Worm (Caenorhabditis elegans) whole organism, late embryonic: ENCODE results near the gene glct-6.

Source experiments
- C38D4.7 ChIP-seq: fragments of 200-800 bp; sonication (Bioruptor generic); optimal IDR thresholded peaks from 2 replicates; lab custom pipeline; 2018; ENCODE audit warnings: mild to moderate bottlenecking, missing genetic modification characterization, moderate library complexity, missing compliant biosample characterization
- K09A11.1 ChIP-seq: sonication (generic microtip); optimal IDR thresholded peaks from 2 replicates; lab custom pipeline; 2017; ENCODE audit warnings: antibody characterized with exemption, mild to moderate bottlenecking, missing genetic modification characterization, missing compliant biosample characterization; ENCODE audit not compliant: insufficient read depth
- ama-1 ChIP-seq: fragments of 150-350 bp; optimal IDR thresholded peaks from 2 replicates; lab custom pipeline; 2014
- ceh-18 ChIP-seq: sonication (generic microtip); optimal IDR thresholded peaks from 2 replicates; lab custom pipeline; 2016; ENCODE audit warnings: missing genetic modification characterization, missing compliant biosample characterization
- ceh-19 ChIP-seq: fragments of 200-800 bp; sonication (Bioruptor generic); optimal IDR thresholded peaks from 2 replicates; lab custom pipeline; 2018; ENCODE audit warnings: mild to moderate bottlenecking, missing genetic modification characterization, missing compliant biosample characterization
- ceh-2 ChIP-seq: sonication (generic microtip); optimal IDR thresholded peaks from 2 replicates; lab custom pipeline; 2016; ENCODE audit warnings: missing genotype, missing genetic modification characterization, missing compliant biosample characterization
- ceh-22 ChIP-seq: sonication (generic microtip); optimal IDR thresholded peaks from 2 replicates; lab custom pipeline; 2017; ENCODE audit warnings: missing biosample characterization, missing genetic modification characterization
- ceh-30 ChIP-seq: fragments of 150-350 bp; optimal IDR thresholded peaks from 2 replicates; lab custom pipeline; 2014; ENCODE audit warnings: missing biosample characterization, missing genetic modification characterization
- ceh-34 ChIP-seq: sonication (generic microtip); optimal IDR thresholded peaks from 2 replicates; lab custom pipeline; 2016; ENCODE audit warnings: mild to moderate bottlenecking, missing genetic modification characterization, missing compliant biosample characterization
- ceh-48 ChIP-seq: sonication (generic microtip); optimal IDR thresholded peaks from 2 replicates; lab custom pipeline; 2016; ENCODE audit warnings: missing genetic modification characterization, inconsistent platforms, missing compliant biosample characterization
- ceh-6 ChIP-seq: fragments of 200-800 bp; sonication (Bioruptor generic); optimal IDR thresholded peaks from 2 replicates; lab custom pipeline; 2018; ENCODE audit warnings: mild to moderate bottlenecking, missing genetic modification characterization, missing compliant biosample characterization
- ceh-9 ChIP-seq: sonication (generic microtip); optimal IDR thresholded peaks from 2 replicates; lab custom pipeline; 2016; ENCODE audit warnings: mild to moderate bottlenecking, missing genetic modification characterization, inconsistent platforms, missing compliant biosample characterization
- dmd-4 ChIP-seq: sonication (generic microtip); optimal IDR thresholded peaks from 2 replicates; lab custom pipeline; 2016; ENCODE audit warnings: borderline replicate concordance, missing genetic modification characterization, missing compliant biosample characterization
- elt-2 ChIP-seq: sonication (generic microtip); optimal IDR thresholded peaks from 2 replicates; lab custom pipeline; 2016; ENCODE audit warnings: missing genetic modification reagents, missing genetic modification characterization, missing compliant biosample characterization
- elt-4 ChIP-seq: sonication (generic microtip); optimal IDR thresholded peaks from 2 replicates; lab custom pipeline; 2016; ENCODE audit warnings: missing genetic modification characterization, missing compliant biosample characterization
- ets-4 ChIP-seq: sonication (generic microtip); optimal IDR thresholded peaks from 2 replicates; lab custom pipeline; 2016; ENCODE audit warnings: missing genetic modification characterization, missing compliant biosample characterization
- fkh-6 ChIP-seq: sonication (generic microtip); optimal IDR thresholded peaks from 2 replicates; lab custom pipeline; 2016; ENCODE audit warnings: missing genetic modification characterization, missing compliant biosample characterization
- hlh-13 ChIP-seq: fragments of 200-800 bp; sonication (Bioruptor generic); optimal IDR thresholded peaks from 2 replicates; lab custom pipeline; 2018; ENCODE audit warnings: mild to moderate bottlenecking, missing genetic modification characterization, missing compliant biosample characterization
- hlh-6 ChIP-seq: sonication (generic microtip); optimal IDR thresholded peaks from 2 replicates; lab custom pipeline; 2016; ENCODE audit warnings: missing genotype, missing genetic modification characterization, missing compliant biosample characterization
- hlh-8 ChIP-seq: sonication (generic microtip); optimal IDR thresholded peaks from 2 replicates; lab custom pipeline; 2016; ENCODE audit warnings: missing genotype, missing genetic modification characterization, missing compliant biosample characterization
- lim-6 ChIP-seq: sonication (generic microtip); optimal IDR thresholded peaks from 2 replicates; lab custom pipeline; 2016; ENCODE audit warnings: missing genetic modification characterization, missing compliant biosample characterization
- lin-11 ChIP-seq: fragments of 200-800 bp; sonication (Bioruptor generic); optimal IDR thresholded peaks from 2 replicates; lab custom pipeline; 2018; ENCODE audit warnings: mild to moderate bottlenecking, missing genetic modification characterization, missing compliant biosample characterization
- madf-2 ChIP-seq: sonication (generic microtip); optimal IDR thresholded peaks from 2 replicates; lab custom pipeline; 2017; ENCODE audit warnings: missing genetic modification characterization, missing compliant biosample characterization
- nfya-1 ChIP-seq: sonication (generic microtip); optimal IDR thresholded peaks from 2 replicates; lab custom pipeline; 2017; ENCODE audit warnings: missing genetic modification characterization, mild to moderate bottlenecking, missing compliant biosample characterization, antibody characterized with exemption, moderate library complexity
- nhr-232 ChIP-seq: sonication (generic microtip); optimal IDR thresholded peaks from 2 replicates; lab custom pipeline; 2016; ENCODE audit warnings: missing genetic modification characterization, missing compliant biosample characterization
- pag-3 ChIP-seq: sonication (generic microtip); optimal IDR thresholded peaks from 2 replicates; lab custom pipeline; 2016; ENCODE audit warnings: missing compliant biosample characterization, missing genetic modification characterization, borderline replicate concordance
- pax-1 ChIP-seq: fragments of 150-350 bp; optimal IDR thresholded peaks from 2 replicates; lab custom pipeline; 2014; ENCODE audit warnings: missing biosample characterization, missing genetic modification characterization
- pha-2 ChIP-seq: sonication (generic microtip); optimal IDR thresholded peaks from 2 replicates; lab custom pipeline; 2017; ENCODE audit warnings: mild to moderate bottlenecking, missing genetic modification characterization, missing compliant biosample characterization
- pha-4 ChIP-seq: fragments of 150-350 bp; optimal IDR thresholded peaks from 2 replicates; lab custom pipeline; 2018; ENCODE audit warnings: missing biosample characterization, missing genetic modification reagents, missing genetic modification characterization
- pqm-1 ChIP-seq: sonication (generic microtip); optimal IDR thresholded peaks from 2 replicates; lab custom pipeline; 2016; ENCODE audit warnings: missing genetic modification characterization, missing compliant biosample characterization
- pros-1 ChIP-seq: fragments of 150-350 bp; optimal IDR thresholded peaks from 2 replicates; lab custom pipeline; 2014; ENCODE audit warnings: missing biosample characterization, missing genetic modification reagents, missing genetic modification characterization
- ref-2 ChIP-seq: sonication (generic microtip); optimal IDR thresholded peaks from 2 replicates; lab custom pipeline; 2016; ENCODE audit warnings: missing genetic modification characterization, missing compliant biosample characterization
- rnt-1 ChIP-seq: sonication (generic microtip); optimal IDR thresholded peaks from 2 replicates; lab custom pipeline; 2016; ENCODE audit warnings: missing genetic modification characterization, missing compliant biosample characterization
- sdc-2 ChIP-seq: sonication (generic microtip); optimal IDR thresholded peaks from 2 replicates; lab custom pipeline; 2016; ENCODE audit warnings: missing genotype, missing genetic modification characterization, missing compliant biosample characterization
- syd-9 ChIP-seq: sonication (generic microtip); optimal IDR thresholded peaks from 2 replicates; lab custom pipeline; 2016; ENCODE audit warnings: mild to moderate bottlenecking, missing genetic modification characterization, moderate library complexity, missing compliant biosample characterization
- tbx-2 ChIP-seq: sonication (generic microtip); optimal IDR thresholded peaks from 2 replicates; lab custom pipeline; 2016; ENCODE audit warnings: missing genetic modification characterization, missing compliant biosample characterization
- ttx-3 ChIP-seq: sonication (generic microtip); optimal IDR thresholded peaks from 2 replicates; lab custom pipeline; 2016; ENCODE audit warnings: missing genetic modification reagents, missing genetic modification characterization, missing compliant biosample characterization
- unc-3 ChIP-seq, 2 experiments: fragments of 200-800 bp in 1 of 2; sonication (Bioruptor generic) in 1 of 2; sonication (generic microtip) in 1 of 2; conservative IDR thresholded peaks in 1 of 2; optimal IDR thresholded peaks in 1 of 2; 2 replicates each; pipeline versions ENCODE4 v1.3.6 to Lab custom; 2016 to 2022; ENCODE audit warnings: missing compliant biosample characterization in 2 of 2, missing genetic modification characterization in 2 of 2, missing genetic modification reagents in 1 of 2
- unc-42 ChIP-seq: sonication (generic microtip); optimal IDR thresholded peaks from 2 replicates; lab custom pipeline; 2016; ENCODE audit warnings: missing genotype, missing genetic modification characterization, missing compliant biosample characterization
- unc-55 ChIP-seq: sonication (generic microtip); optimal IDR thresholded peaks from 2 replicates; lab custom pipeline; 2017; ENCODE audit warnings: missing biosample characterization, missing genetic modification reagents, missing genetic modification characterization
- zip-5 ChIP-seq: sonication (generic microtip); optimal IDR thresholded peaks from 2 replicates; lab custom pipeline; 2016; ENCODE audit warnings: missing genetic modification characterization, missing compliant biosample characterization

glct-6 gene

DNA sequence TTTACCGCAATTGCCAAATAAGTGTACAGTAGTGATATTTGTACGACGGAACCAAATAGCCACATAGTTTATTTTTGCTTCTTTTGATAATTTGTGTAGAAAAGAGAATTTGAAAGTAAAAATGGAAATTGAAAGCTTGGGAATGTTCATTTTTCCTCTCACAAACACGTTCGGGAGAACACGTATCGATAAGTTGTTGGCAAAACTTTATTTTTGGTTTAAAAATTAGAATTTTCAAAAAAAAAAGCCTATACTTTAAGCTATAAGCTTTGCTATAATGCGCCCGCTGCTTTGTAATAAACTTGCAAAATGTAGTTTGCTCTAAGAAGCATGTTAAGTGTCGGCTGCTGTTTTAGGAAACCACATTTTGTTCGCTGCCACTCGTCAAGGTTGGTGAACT, 28.7 kb upstream of the glct-6 start, which contains the start of gene Y37E11AR.7:
Gene Y37E11AR.7, minus strand, starts transcription at position 101 of the 400 bp plus-strand sequence.
- TF ChIP-seq C38D4.7 (no peak), unc-55 (GFP tag; lab: Kevin White, UChicago) (no peak), nfya-1 (tag; lab: Kevin White, UChicago) (no peak), unc-3 (GFP tag; conservative IDR thresholded peaks at IDR 0.05; lab: Robert Waterston, UW) (no peak), unc-3 (tag; optimal IDR thresholded peaks at IDR 0.05; lab: Kevin White, UChicago) (no peak), hlh-13 (no peak), ceh-6 (no peak), ttx-3 (no peak), ceh-18 (tag; lab: Kevin White, UChicago) (no peak), pax-1 (no peak), syd-9 (no peak), ceh-19 (GFP tag; lab: Kevin White, UChicago) (no peak), fkh-6 (tag; lab: Kevin White, UChicago) (no peak), lim-6 (tag; lab: Kevin White, UChicago) (no peak)

DNA sequence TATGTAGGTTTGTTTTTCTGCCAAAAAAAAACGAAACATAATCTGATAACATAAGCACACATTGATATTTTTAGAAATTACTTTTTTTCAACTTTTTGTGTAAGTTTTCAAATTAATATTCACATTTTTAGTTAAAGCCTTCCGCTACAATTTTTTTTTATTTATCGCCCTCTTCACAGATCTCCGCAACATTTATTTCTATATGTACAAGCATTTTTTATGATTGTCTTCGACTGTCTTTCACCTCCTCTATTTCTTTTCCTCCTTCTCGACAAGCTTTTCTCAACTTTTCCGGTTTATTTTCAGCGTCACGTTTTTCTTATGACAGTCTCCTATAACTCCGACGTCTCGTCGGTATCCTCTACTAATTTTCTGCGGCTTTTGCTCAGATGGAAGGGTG, 28.1 kb upstream of the glct-6 start, which contains the start of gene best-20:
Gene best-20, plus strand, starts transcription at position 301 of the 400 bp plus-strand sequence.
- TF ChIP-seq ets-4 (tag; lab: Kevin White, UChicago) (no peak), elt-4 (tag; lab: Kevin White, UChicago) (no peak), dmd-4 (tag; lab: Kevin White, UChicago) (no peak), unc-55 (GFP tag; lab: Kevin White, UChicago) (no peak), ceh-30 (no peak), pha-2 (tag; lab: Kevin White, UChicago) (no peak), madf-2 (no peak), pqm-1 (tag; lab: Kevin White, UChicago) (no peak), lim-6 (tag; lab: Kevin White, UChicago) (no peak), hlh-6 (tag; lab: Kevin White, UChicago) (no peak)

DNA sequence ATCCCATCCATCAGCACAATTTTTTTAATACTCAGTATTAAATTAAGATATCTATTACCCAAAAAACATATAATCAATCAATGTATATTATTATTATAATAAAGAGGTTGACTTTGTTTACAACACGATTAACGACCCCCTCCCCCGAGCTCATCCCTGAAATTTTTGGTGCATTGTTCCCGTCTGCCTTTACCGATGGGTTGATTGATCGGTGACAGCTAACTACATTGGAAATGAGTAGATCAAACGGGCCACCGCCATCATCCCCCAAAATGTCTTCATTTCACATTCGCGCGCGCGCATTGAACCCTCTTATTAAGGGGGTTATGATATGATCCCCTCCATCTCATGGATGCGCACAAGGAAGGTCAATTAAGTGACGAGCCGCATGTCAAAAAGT, 24.2 kb upstream of the glct-6 start:
- TF ChIP-seq pqm-1 (tag; lab: Kevin White, UChicago) = no peak
- TF ChIP-seq unc-55 (GFP tag; lab: Kevin White, UChicago) = peak; percentile 57

DNA sequence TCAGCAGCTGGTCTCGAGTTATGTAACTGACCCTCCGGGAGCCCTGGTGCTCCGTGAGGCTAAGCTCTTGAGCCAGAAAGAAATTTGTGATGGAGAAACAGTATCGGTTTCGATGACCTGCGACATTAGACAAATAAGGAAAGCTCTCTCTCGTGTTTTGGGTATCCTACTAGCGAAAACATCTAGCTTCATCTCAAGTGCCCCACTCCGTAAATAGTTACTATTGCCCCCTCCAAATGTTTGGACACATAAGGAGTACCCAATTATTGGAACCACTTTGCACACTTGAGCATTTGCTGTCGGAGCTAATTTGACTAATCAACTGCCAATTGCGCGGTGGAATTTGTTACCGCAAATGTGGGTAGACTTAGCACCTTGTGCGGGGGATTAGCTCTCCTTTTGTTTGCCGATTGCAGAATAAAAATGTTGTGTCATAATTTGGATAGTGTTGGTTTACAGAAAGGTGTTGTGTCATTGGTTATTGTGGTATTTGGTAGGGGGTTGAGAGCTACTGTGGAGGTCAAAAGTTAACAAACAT, 19.9 kb upstream of the glct-6 start:
- TF ChIP-seq pag-3 (tag; lab: Kevin White, UChicago) (no peak), ref-2 (peak; percentile 34), unc-42 (tag; lab: Kevin White, UChicago) (peak; percentile 39), ceh-22 (tag; lab: Kevin White, UChicago) (peak; percentile 60), pha-4 (no peak), nhr-232 (tag; lab: Kevin White, UChicago) (no peak), ama-1 (lab: Kevin White, UChicago) (peak; percentile 43), unc-55 (GFP tag; lab: Kevin White, UChicago) (no peak), tbx-2 (tag; lab: Kevin White, UChicago) (peak; percentile 69), K09A11.1 (no peak)

DNA sequence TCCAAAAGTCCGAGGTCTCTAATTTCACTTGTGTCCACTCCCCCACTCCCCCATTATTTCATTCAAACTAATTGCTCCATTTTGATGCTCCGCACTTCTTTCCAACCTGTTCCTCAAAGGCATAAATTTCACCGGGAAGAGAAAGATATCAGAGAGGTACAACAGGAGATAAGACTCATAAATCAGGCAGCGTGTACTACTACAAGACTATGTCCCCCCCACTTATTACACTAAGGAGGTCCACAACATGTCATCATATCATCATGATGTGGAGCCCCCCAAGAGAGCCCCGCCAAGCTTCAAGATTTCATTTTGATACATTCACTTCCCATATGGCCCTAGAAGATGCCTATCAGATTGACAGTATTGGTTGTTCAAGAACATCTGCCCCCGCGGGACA, 18.6 kb upstream of the glct-6 start:
- TF ChIP-seq ceh-9 (no peak), ttx-3 (no peak), unc-55 (GFP tag; lab: Kevin White, UChicago) (peak; percentile 82)

DNA sequence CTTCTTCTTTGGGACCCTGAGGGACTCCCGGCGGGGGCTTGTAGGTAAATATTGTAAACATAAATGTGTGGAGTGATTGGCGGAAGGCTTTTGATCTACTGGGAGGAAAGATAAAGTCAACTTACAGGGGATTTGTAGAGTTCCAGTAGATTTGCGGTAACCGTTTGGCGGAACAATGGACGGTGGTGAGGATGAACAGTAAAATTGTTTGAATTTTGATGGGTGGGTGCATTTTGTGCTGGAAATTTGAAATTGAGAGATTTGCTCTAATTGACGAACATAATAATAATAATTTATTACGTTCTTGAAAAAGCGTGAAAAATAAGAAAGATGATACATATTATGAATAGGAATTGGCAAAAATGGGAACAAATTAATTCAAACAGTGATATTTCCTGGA, 17.4 kb upstream of the glct-6 start, which contains the start of gene vab-2:
Gene vab-2, minus strand, starts transcription at position 238 of the 400 bp plus-strand sequence.
- no peak for TF ChIP-seq lim-6 (tag; lab: Kevin White, UChicago)
- TF ChIP-seq hlh-6 (tag; lab: Kevin White, UChicago) = no peak
- TF ChIP-seq ets-4 (tag; lab: Kevin White, UChicago) = no peak
- TF ChIP-seq C38D4.7 = no peak
- TF ChIP-seq ceh-22 (tag; lab: Kevin White, UChicago) = no peak
- TF ChIP-seq pha-4 = no peak
- no peak for TF ChIP-seq zip-5
- TF ChIP-seq pqm-1 (tag; lab: Kevin White, UChicago) = no peak
- no peak for TF ChIP-seq lin-11 (tag; lab: Kevin White, UChicago)
- TF ChIP-seq nfya-1 (tag; lab: Kevin White, UChicago) = no peak
- no peak for TF ChIP-seq unc-42 (tag; lab: Kevin White, UChicago)
- no peak for TF ChIP-seq rnt-1
- TF ChIP-seq elt-2 = no peak
- TF ChIP-seq pros-1 (tag; lab: Kevin White, UChicago) = no peak
- TF ChIP-seq hlh-8 (tag; lab: Kevin White, UChicago) = no peak
- no peak for TF ChIP-seq ceh-48
- no peak for TF ChIP-seq sdc-2 (tag; lab: Kevin White, UChicago)
- TF ChIP-seq ceh-2 (tag; lab: Kevin White, UChicago) = no peak
- no peak for TF ChIP-seq ceh-34 (tag; lab: Kevin White, UChicago)
- TF ChIP-seq, all 69 proteins: peak for 0
